Fruit fly (Drosophila melanogaster): ENCODE data around the gene salt.
A peak's percentile ranks its signal among the peaks of the same experiment; 100 is the strongest.

dm6 chr3R:31744044-31744652 is 10.4 kb downstream of the salt start, which contains the start of gene CG1896:
- TF ChIP-seq ems (GFP tag; optimal IDR thresholded peaks at IDR 0.05): no peak
- peak; percentile 45 for TF ChIP-seq CG10654 (GFP tag; optimal IDR thresholded peaks at IDR 0.05)

Data from whole organism, embryonic.